Fruit fly (Drosophila melanogaster) Kc167 (cell line): ENCODE results near the gene tral.

ENCODE experiments used
- Sin3A ChIP-seq: fragments of >200 bp; optimal IDR thresholded peaks from 2 replicates; lab custom pipeline; 2018; ENCODE audit warnings: missing external identifiers
- insv ChIP-seq: fragments of >200 bp; optimal IDR thresholded peaks from 3 replicates; lab custom pipeline; 2018; ENCODE audit warnings: missing external identifiers
- psq ChIP-seq: fragments of >200 bp; optimal IDR thresholded peaks from 2 replicates; lab custom pipeline; 2017; ENCODE audit warnings: missing external identifiers

- no peak for TF ChIP-seq insv (lab: Kevin White, UChicago)
- no peak for TF ChIP-seq psq
- TF ChIP-seq Sin3A: no peak
Measured at dm6 chr3L:12490418-12491035, 24.3 kb upstream of the tral start, which contains the start of gene CG10660.
